Fruit fly (Drosophila melanogaster): Measurements from ENCODE around the gene Taf7.
A peak's percentile ranks its signal among the peaks of the same experiment; 100 is the strongest.

The Taf7 gene

dm6 chr3R:7895457-7895856 is 11.7 kb upstream of the Taf7 start (continued):
- TF ChIP-seq Ravus (GFP tag; IDR thresholded peaks at IDR 0.05) = peak; percentile 29
- no peak for TF ChIP-seq Dek (tag; optimal IDR thresholded peaks at IDR 0.05)
- no peak for TF ChIP-seq slou (GFP tag; optimal IDR thresholded peaks at IDR 0.05)
- no peak for TF ChIP-seq cg (GFP tag; optimal IDR thresholded peaks at IDR 0.05)
- no peak for TF ChIP-seq bbx (GFP tag; IDR thresholded peaks at IDR 0.05; ENCODE audit: partially characterized antibody)
- TF ChIP-seq CG15073 (GFP tag; optimal IDR thresholded peaks at IDR 0.05) = no peak
- peak; percentile 61 for TF ChIP-seq Side (GFP tag; optimal IDR thresholded peaks at IDR 0.05)
- no peak for TF ChIP-seq sima (GFP tag; optimal IDR thresholded peaks at IDR 0.05)
- peak; percentile 75 for TF ChIP-seq Nf-YA (GFP tag; IDR thresholded peaks at IDR 0.05)
- no peak for TF ChIP-seq Doc3 (GFP tag; IDR thresholded peaks at IDR 0.05; ENCODE audit: partially characterized antibody)
- peak; percentile 51 for TF ChIP-seq nmo (GFP tag; optimal IDR thresholded peaks at IDR 0.05)
- TF ChIP-seq MESR4 (GFP tag; optimal IDR thresholded peaks at IDR 0.05) = no peak
- TF ChIP-seq bcd (GFP tag; optimal IDR thresholded peaks at IDR 0.05) = peak; percentile 69
- TF ChIP-seq CG2712 (tag; optimal IDR thresholded peaks at IDR 0.05) = peak; percentile 57
- TF ChIP-seq CrebB (tag; optimal IDR thresholded peaks at IDR 0.05) = peak; percentile 65
- no peak for TF ChIP-seq CG17361 (GFP tag; IDR thresholded peaks at IDR 0.05)
- TF ChIP-seq run (tag; optimal IDR thresholded peaks at IDR 0.05) = peak; percentile 23
- TF ChIP-seq CG13424 (tag; optimal IDR thresholded peaks at IDR 0.05) = peak; percentile 75
- TF ChIP-seq chn (GFP tag; optimal IDR thresholded peaks at IDR 0.05) = no peak
- no peak for TF ChIP-seq ham (GFP tag; IDR thresholded peaks at IDR 0.05)
- no peak for TF ChIP-seq CG14860 (GFP tag; IDR thresholded peaks at IDR 0.05; ENCODE audit: partially characterized antibody)
- TF ChIP-seq CG12659 (GFP tag; optimal IDR thresholded peaks at IDR 0.05) = peak; percentile 75
- peak; percentile 57 for TF ChIP-seq CG15011 (GFP tag; optimal IDR thresholded peaks at IDR 0.05)
- no peak for TF ChIP-seq CG2199 (GFP tag; IDR thresholded peaks at IDR 0.05)
- peak; percentile 49 for TF ChIP-seq CG7786 (GFP tag; optimal IDR thresholded peaks at IDR 0.05)
- no peak for TF ChIP-seq Vsx1 (GFP tag; optimal IDR thresholded peaks at IDR 0.05)
- TF ChIP-seq disco-r (GFP tag; optimal IDR thresholded peaks at IDR 0.05) = no peak
- TF ChIP-seq p53 (GFP tag; optimal IDR thresholded peaks at IDR 0.05) = no peak
- no peak for TF ChIP-seq CG8290 (GFP tag; optimal IDR thresholded peaks at IDR 0.05)
- no peak for TF ChIP-seq CG8290 (tag; optimal IDR thresholded peaks at IDR 0.05)
- peak; percentile 81 for TF ChIP-seq caup (GFP tag; optimal IDR thresholded peaks at IDR 0.05; ENCODE audit: severe bottlenecking)
- no peak for TF ChIP-seq CkIIα-i1 (GFP tag; IDR thresholded peaks at IDR 0.05)
- no peak for TF ChIP-seq CG7556 (GFP tag; optimal IDR thresholded peaks at IDR 0.05)
- TF ChIP-seq CG12236 (GFP tag; optimal IDR thresholded peaks at IDR 0.05) = no peak
- no peak for TF ChIP-seq CG34224 (GFP tag; IDR thresholded peaks at IDR 0.05; ENCODE audit: partially characterized antibody)
- TF ChIP-seq Hr3 (GFP tag; optimal IDR thresholded peaks at IDR 0.05) = peak; percentile 29
- no peak for TF ChIP-seq CG17359 (tag; optimal IDR thresholded peaks at IDR 0.05)
- no peak for TF ChIP-seq NK7.1 (GFP tag; optimal IDR thresholded peaks at IDR 0.05)
- no peak for TF ChIP-seq B-H2 (GFP tag; optimal IDR thresholded peaks at IDR 0.05)
- TF ChIP-seq luna (GFP tag; optimal IDR thresholded peaks at IDR 0.05) = no peak
- TF ChIP-seq CG10979 (tag; optimal IDR thresholded peaks at IDR 0.05) = no peak
- TF ChIP-seq CG6683 (GFP tag; optimal IDR thresholded peaks at IDR 0.05) = peak; percentile 47
- TF ChIP-seq Dbx (GFP tag; IDR thresholded peaks at IDR 0.05) = peak; percentile 81
- no peak for TF ChIP-seq CG14965 (GFP tag; optimal IDR thresholded peaks at IDR 0.05; ENCODE audit: borderline replicate concordance)
- TF ChIP-seq Mad (GFP tag; optimal IDR thresholded peaks at IDR 0.05) = no peak
- peak; percentile 40 for TF ChIP-seq HLH54F (GFP tag; optimal IDR thresholded peaks at IDR 0.05)
- TF ChIP-seq E2f2 (GFP tag; IDR thresholded peaks at IDR 0.05) = peak; percentile 52; the same call in 1 of the 2 replicates
- no peak for TF ChIP-seq CG9609 (GFP tag; optimal IDR thresholded peaks at IDR 0.05)
- TF ChIP-seq tll (GFP tag; optimal IDR thresholded peaks at IDR 0.05) = no peak
- TF ChIP-seq MTF-1 (GFP tag; optimal IDR thresholded peaks at IDR 0.05; ENCODE audit: borderline replicate concordance) = no peak
- TF ChIP-seq Hr78 (GFP tag; optimal IDR thresholded peaks at IDR 0.05) = no peak

All from whole organism, embryonic.